Worm (Caenorhabditis elegans) whole organism, early embryonic: ENCODE results near the gene Y9C9A.13.

Experiments
- B0310.2 ChIP-seq: sonication (generic microtip); optimal IDR thresholded peaks from 2 replicates; lab custom pipeline; 2016; ENCODE audit warnings: mild to moderate bottlenecking, missing genetic modification characterization, missing compliant biosample characterization
- F13C5.2 ChIP-seq: sonication (generic microtip); optimal IDR thresholded peaks from 2 replicates; lab custom pipeline; 2017; ENCODE audit warnings: mild to moderate bottlenecking, missing genetic modification characterization, inconsistent platforms, missing compliant biosample characterization
- aly-1 ChIP-seq: sonication (generic microtip); optimal IDR thresholded peaks from 2 replicates; lab custom pipeline; 2016; ENCODE audit warnings: missing genetic modification characterization, missing compliant biosample characterization
- ama-1 ChIP-seq: fragments of 150-350 bp; optimal IDR thresholded peaks from 2 replicates; lab custom pipeline; 2014
- ceh-13 ChIP-seq: fragments of 200-800 bp; sonication (Bioruptor generic); optimal IDR thresholded peaks from 2 replicates; lab custom pipeline; 2018; ENCODE audit warnings: mild to moderate bottlenecking, missing genetic modification characterization, missing compliant biosample characterization
- ceh-36 ChIP-seq: sonication (generic microtip); optimal IDR thresholded peaks from 2 replicates; lab custom pipeline; 2016; ENCODE audit warnings: missing genetic modification characterization, inconsistent platforms, missing compliant biosample characterization
- ets-7 ChIP-seq: sonication (generic microtip); optimal IDR thresholded peaks from 2 replicates; lab custom pipeline; 2016; ENCODE audit warnings: missing genotype, missing genetic modification characterization, missing compliant biosample characterization
- flt-1 ChIP-seq: fragments of 200-800 bp; sonication (Bioruptor generic); IDR thresholded peaks from 2 replicates; pipeline ENCODE4 v1.3.6; 2022; ENCODE audit warnings: missing genetic modification characterization, missing compliant biosample characterization
- hmbx-1 ChIP-seq: sonication (generic microtip); optimal IDR thresholded peaks from 2 replicates; lab custom pipeline; 2016; ENCODE audit warnings: mild to moderate bottlenecking, missing genetic modification characterization, missing compliant biosample characterization
- hmg-4 ChIP-seq: fragments of 200-800 bp; sonication (Bioruptor generic); optimal IDR thresholded peaks from 2 replicates; lab custom pipeline; 2018; ENCODE audit warnings: mild to moderate bottlenecking, missing genetic modification characterization, missing compliant biosample characterization
- hnd-1 ChIP-seq: sonication (generic microtip); optimal IDR thresholded peaks from 2 replicates; lab custom pipeline; 2016; ENCODE audit warnings: missing genetic modification characterization, missing compliant biosample characterization
- pes-1 ChIP-seq: fragments of 200-800 bp; sonication (Bioruptor generic); IDR thresholded peaks from 2 replicates; pipeline ENCODE4 v1.3.6; 2022; ENCODE audit warnings: missing genetic modification reagents, missing genetic modification characterization, missing compliant biosample characterization
- scrt-1 ChIP-seq: fragments of 200-800 bp; sonication (Bioruptor generic); IDR thresholded peaks from 2 replicates; pipeline ENCODE4 v1.3.6; 2022; ENCODE audit warnings: missing genetic modification characterization, missing compliant biosample characterization
- sea-1 ChIP-seq: fragments of 200-800 bp; sonication (Bioruptor generic); conservative IDR thresholded peaks from 2 replicates; pipeline ENCODE4 v1.3.6; 2022; ENCODE audit warnings: missing genetic modification characterization, missing compliant biosample characterization
- tbx-11 ChIP-seq: fragments of 200-800 bp; sonication (Bioruptor generic); IDR thresholded peaks from 2 replicates; pipeline ENCODE4 v1.3.6; 2022; ENCODE audit warnings: missing genetic modification characterization, missing compliant biosample characterization
- tbx-37 ChIP-seq: fragments of 200-800 bp; sonication (Bioruptor generic); conservative IDR thresholded peaks from 2 replicates; pipeline ENCODE4 v1.3.6; 2022; ENCODE audit warnings: missing genetic modification reagents, missing genetic modification characterization, missing compliant biosample characterization
- tra-4 ChIP-seq: sonication (generic microtip); optimal IDR thresholded peaks from 2 replicates; lab custom pipeline; 2017; ENCODE audit warnings: missing genetic modification characterization, missing compliant biosample characterization

Gene Y9C9A.13

DNA sequence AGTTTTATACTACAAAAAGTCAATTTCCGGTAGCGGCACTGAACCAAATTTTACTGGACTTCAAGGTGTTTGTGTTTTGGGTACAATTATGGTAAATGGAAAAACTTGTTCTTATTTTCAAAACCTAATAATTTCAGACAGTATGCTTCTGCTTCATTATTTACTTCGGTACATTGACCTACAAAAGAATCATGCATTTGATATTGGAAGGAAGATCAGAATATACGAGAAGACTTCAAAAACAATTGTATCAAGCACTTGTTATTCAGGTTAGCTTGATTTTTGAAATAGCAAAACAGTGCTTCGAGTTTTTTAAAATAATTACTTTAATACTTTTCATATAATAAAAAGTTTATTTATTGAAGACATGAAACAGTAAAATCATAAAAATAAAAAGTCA is 23.8 kb upstream of the Y9C9A.13 start:
- TF ChIP-seq ceh-36 (no peak), hnd-1 (tag; lab: Kevin White, UChicago) (no peak), hmbx-1 (tag; lab: Kevin White, UChicago) (no peak), B0310.2 (no peak)

DNA sequence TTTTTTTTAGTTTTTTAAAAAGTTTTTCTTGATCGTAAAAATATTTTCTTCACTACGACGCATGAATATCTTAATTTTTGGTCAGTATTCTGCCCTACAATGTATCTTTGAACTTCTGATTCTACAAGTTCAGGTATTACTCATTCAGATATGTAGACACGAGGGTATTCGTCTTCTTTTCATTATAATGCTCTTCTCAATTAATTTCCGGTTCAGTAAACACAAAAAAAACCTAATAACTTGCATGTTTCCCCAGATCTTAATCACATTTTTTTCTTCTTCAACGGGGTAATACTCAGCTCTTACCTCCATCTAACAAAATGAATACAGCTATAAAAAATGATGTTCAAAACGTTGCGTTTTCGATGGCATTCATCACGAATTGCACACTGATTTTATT is 22.8 kb upstream of the Y9C9A.13 start, which contains the start of gene str-162:
str-162 (plus strand) TSS at position 301 of the 400 bp plus-strand sequence.
- TF ChIP-seq sea-1 (GFP tag; lab: Robert Waterston, UW) (no peak), aly-1 (tag; lab: Kevin White, UChicago) (no peak), F13C5.2 (tag; lab: Kevin White, UChicago) (no peak), ceh-13 (GFP tag; lab: Kevin White, UChicago) (no peak), tbx-37 (GFP tag; lab: Robert Waterston, UW) (no peak), B0310.2 (no peak), hmg-4 (GFP tag; lab: Kevin White, UChicago) (no peak), scrt-1 (GFP tag; lab: Robert Waterston, UW) (no peak), ama-1 (no peak), pes-1 (GFP tag; lab: Robert Waterston, UW) (no peak), hmbx-1 (tag; lab: Kevin White, UChicago) (no peak)

DNA sequence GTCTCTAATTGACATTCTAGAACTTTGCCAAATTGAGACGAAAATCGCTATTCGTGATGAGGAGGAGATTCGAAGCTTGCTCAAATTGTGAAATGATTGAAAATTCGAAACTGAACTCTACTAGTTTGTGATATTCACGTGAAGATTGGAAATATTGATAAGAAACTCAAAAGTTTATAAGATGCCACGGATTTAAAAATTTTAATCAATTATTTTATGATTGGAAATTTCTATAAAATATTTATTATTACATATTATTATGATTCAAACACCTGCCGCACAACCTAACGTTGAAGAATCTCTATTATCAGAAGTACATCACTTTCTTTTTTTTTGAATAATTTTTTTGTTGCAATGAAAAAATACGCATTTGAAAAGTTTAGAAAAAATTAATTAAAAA is 19.2 kb upstream of the Y9C9A.13 start, which contains the start of gene E03H12.7:
E03H12.7 (minus strand) TSS at position 101 of the 400 bp plus-strand sequence.
- no peak for TF ChIP-seq hnd-1 (tag; lab: Kevin White, UChicago)
- TF ChIP-seq ets-7 (tag; lab: Kevin White, UChicago) = no peak
- TF ChIP-seq hmg-4 (GFP tag; lab: Kevin White, UChicago) = no peak
- TF ChIP-seq ceh-13 (GFP tag; lab: Kevin White, UChicago) = no peak
- TF ChIP-seq tbx-37 (GFP tag; lab: Robert Waterston, UW) = no peak
- no peak for TF ChIP-seq ama-1
- TF ChIP-seq ceh-36 = no peak
- no peak for TF ChIP-seq aly-1 (tag; lab: Kevin White, UChicago)
- no peak for TF ChIP-seq B0310.2
- no peak for TF ChIP-seq F13C5.2 (tag; lab: Kevin White, UChicago)
- TF ChIP-seq tbx-11 (GFP tag; lab: Robert Waterston, UW) = no peak
- no peak for TF ChIP-seq flt-1
- TF ChIP-seq scrt-1 (GFP tag; lab: Robert Waterston, UW) = no peak
- no peak for TF ChIP-seq hmbx-1 (tag; lab: Kevin White, UChicago)
- no peak for TF ChIP-seq pes-1 (GFP tag; lab: Robert Waterston, UW)
- no peak for TF ChIP-seq tra-4
- no peak for TF ChIP-seq sea-1 (GFP tag; lab: Robert Waterston, UW)

DNA sequence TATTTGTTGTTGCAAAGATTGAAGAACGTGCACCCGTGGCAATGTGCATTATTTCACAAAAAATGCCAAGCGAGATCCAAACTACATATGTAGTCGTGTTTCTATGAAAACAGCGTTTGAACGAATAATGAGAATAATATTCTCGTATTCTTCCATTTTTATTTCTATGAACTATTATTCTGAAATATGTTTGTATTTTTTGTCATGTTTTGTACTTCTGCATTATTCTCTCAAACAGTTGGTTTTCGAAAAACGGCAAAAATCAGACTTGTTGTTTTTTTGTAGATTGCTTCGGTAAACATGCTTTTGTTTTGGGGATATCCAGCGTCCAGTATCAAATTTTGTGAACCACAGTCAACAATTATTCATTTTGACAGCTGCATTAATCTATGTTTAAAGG is 16.9 kb upstream of the Y9C9A.13 start, which contains the start of gene clec-177:
clec-177 (plus strand) TSS at position 301 of the 400 bp plus-strand sequence.
- TF ChIP-seq B0310.2 (no peak), ceh-36 (no peak), tbx-11 (GFP tag; lab: Robert Waterston, UW) (no peak), scrt-1 (GFP tag; lab: Robert Waterston, UW) (no peak), F13C5.2 (tag; lab: Kevin White, UChicago) (no peak), sea-1 (GFP tag; lab: Robert Waterston, UW) (no peak), aly-1 (tag; lab: Kevin White, UChicago) (no peak), ama-1 (no peak)

DNA sequence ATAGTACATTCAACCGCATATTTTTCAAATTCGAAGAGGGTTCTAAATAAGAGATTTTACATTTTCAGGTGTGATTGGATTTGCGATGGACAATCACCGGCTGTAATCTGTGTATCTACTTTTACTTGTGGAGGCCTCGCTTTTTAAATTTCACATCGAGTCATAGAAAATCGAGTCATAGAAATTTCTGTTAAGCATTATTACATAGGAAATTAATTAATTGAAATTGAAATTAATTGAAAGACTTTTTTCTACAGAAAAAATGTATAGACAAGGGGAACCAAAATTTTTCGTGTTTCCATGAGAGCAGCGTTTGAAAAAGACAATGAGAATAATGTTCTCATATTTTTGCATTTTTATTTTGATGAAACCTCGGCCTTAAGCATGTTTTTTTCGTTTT is 14.4 kb upstream of the Y9C9A.13 start, which contains the start of gene clec-176:
clec-176 (plus strand) TSS at position 301 of the 400 bp plus-strand sequence.
- no peak for TF ChIP-seq flt-1
- TF ChIP-seq ama-1 = no peak

DNA sequence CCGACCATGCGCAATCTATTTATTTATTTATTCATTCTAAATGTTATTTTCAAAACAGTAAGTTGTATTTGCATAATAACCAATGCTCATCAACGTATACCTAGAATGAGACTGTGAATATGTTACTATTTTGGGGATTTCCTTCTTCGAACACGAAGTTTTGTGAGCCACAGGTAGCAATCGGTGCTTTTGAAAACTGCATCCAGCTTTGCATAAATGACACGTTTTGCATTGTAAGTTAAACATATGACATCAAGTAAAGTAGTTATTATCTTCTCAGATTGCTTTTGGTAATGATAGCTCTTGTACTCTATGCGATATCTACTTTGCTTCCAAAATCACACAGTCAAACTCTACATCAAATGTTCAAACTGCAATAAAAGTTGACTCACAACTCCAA is 13.2 kb upstream of the Y9C9A.13 start, which contains the start of gene E03H12.4:
E03H12.4 (plus strand) TSS at position 120 of the 400 bp plus-strand sequence.
- no peak for TF ChIP-seq tra-4

DNA sequence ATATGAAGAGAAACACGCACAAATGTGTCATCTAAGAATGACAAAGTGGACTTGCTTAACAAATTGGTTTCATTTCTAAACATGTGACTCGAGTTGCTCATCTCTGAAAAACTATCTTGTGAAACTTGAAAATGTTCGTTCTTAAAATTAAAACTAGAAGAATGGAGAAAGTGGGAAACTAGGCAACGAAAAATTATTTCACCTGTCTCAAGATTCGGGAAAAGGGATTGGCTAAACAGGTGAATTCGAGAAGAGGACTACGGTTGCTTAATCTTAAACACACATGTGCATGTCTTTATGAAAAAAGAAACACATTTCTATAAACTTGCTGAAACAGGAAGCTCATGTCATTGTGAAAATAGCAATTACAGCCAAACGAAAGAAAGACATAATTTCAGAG is 11.7 kb upstream of the Y9C9A.13 start, which contains the start of gene srz-24:
srz-24 (minus strand) TSS at position 101 of the 400 bp plus-strand sequence.
- TF ChIP-seq flt-1 (no peak), sea-1 (GFP tag; lab: Robert Waterston, UW) (no peak), pes-1 (GFP tag; lab: Robert Waterston, UW) (no peak), hnd-1 (tag; lab: Kevin White, UChicago) (no peak), hmg-4 (GFP tag; lab: Kevin White, UChicago) (no peak), hmbx-1 (tag; lab: Kevin White, UChicago) (no peak), tbx-11 (GFP tag; lab: Robert Waterston, UW) (no peak), F13C5.2 (tag; lab: Kevin White, UChicago) (no peak), aly-1 (tag; lab: Kevin White, UChicago) (no peak), tra-4 (no peak), B0310.2 (no peak), ets-7 (tag; lab: Kevin White, UChicago) (no peak), tbx-37 (GFP tag; lab: Robert Waterston, UW) (no peak), ceh-13 (GFP tag; lab: Kevin White, UChicago) (no peak), scrt-1 (GFP tag; lab: Robert Waterston, UW) (no peak), ceh-36 (no peak)

DNA sequence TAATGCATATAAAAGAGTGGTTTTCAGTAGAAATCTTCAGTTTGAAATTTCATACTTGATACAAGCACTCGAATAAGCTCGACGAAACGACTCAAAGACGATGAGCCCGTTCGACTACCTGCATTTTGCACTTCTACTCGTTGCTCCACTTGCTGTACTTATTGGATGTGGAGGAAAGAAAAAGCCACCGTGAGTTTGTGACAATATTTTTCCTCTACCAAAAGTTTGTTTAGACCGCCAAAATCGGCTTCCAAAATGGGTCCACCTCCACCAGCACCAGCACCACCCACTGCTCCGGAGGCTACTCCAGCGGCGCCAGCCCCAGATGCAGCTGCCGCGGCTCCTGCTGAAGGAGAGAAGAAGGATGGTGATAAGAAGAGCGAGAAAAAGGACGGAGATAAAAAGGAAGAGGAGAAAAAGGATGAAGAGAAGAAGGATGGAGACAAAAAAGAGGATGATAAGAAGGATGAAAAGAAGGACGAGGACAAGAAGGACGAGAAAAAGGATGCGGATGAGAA is 7.9 kb upstream of the Y9C9A.13 start, which contains the start of gene E03H12.5:
E03H12.5 (plus strand) TSS at position 51 of the 518 bp plus-strand sequence.
- TF ChIP-seq ceh-36 (no peak), hmbx-1 (tag; lab: Kevin White, UChicago) (no peak), ceh-13 (GFP tag; lab: Kevin White, UChicago) (no peak), tbx-11 (GFP tag; lab: Robert Waterston, UW) (no peak), ama-1 (no peak), aly-1 (tag; lab: Kevin White, UChicago) (no peak), tbx-37 (GFP tag; lab: Robert Waterston, UW) (no peak), F13C5.2 (tag; lab: Kevin White, UChicago) (no peak), hnd-1 (tag; lab: Kevin White, UChicago) (no peak)
